Fruit fly (Drosophila melanogaster) whole organism, embryonic: ENCODE measurements around the gene CG43137.

Experiments
- Aef1 ChIP-seq: fragments of 200-800 bp; sonication (Bioruptor generic); IDR thresholded peaks from 3 replicates; pipeline ENCODE4 v1.3.6; 2022; ENCODE audit warnings: missing biosample characterization, missing genetic modification characterization
- Bgb ChIP-seq: fragments of 200-800 bp; sonication (Bioruptor generic); IDR thresholded peaks from 2 replicates; pipeline ENCODE4 v1.3.6; 2022; ENCODE audit warnings: missing biosample characterization, missing genetic modification characterization; ENCODE audit not compliant: partially characterized antibody
- CG10979 ChIP-seq: fragments of 200-800 bp; sonication (Bioruptor generic); optimal IDR thresholded peaks from 2 replicates; lab custom pipeline; 2018; ENCODE audit warnings: missing biosample characterization, mild to moderate bottlenecking, missing genetic modification characterization, moderate library complexity
- CG11093 ChIP-seq: fragments of 200-800 bp; sonication (Bioruptor generic); IDR thresholded peaks from 3 replicates; pipeline ENCODE4 v1.3.6; 2022; ENCODE audit warnings: missing biosample characterization, missing genetic modification characterization
- CG11560 ChIP-seq: fragments of 200-800 bp; sonication (Bioruptor generic); IDR thresholded peaks from 3 replicates; pipeline ENCODE4 v1.3.6; 2022; ENCODE audit warnings: missing biosample characterization, missing genetic modification characterization
- CG14667 ChIP-seq: fragments of 200-800 bp; sonication (Bioruptor generic); IDR thresholded peaks from 2 replicates; pipeline ENCODE4 v1.3.6; 2022; ENCODE audit warnings: missing biosample characterization, missing genetic modification characterization
- CG17328 ChIP-seq: fragments of 200-800 bp; sonication (Bioruptor generic); IDR thresholded peaks from 2 replicates; pipeline ENCODE4 v1.3.6; 2022; ENCODE audit warnings: missing biosample characterization, missing genetic modification characterization
- CG2120 ChIP-seq: fragments of 200-800 bp; sonication (Bioruptor generic); optimal IDR thresholded peaks from 3 replicates; lab custom pipeline; 2016; ENCODE audit warnings: missing biosample characterization, missing genetic modification characterization
- CG2889 ChIP-seq: fragments of 200-800 bp; sonication (Bioruptor generic); IDR thresholded peaks from 3 replicates; pipeline ENCODE4 v1.3.6; 2022; ENCODE audit warnings: missing biosample characterization, missing genetic modification characterization
- CG31224 ChIP-seq: fragments of 200-800 bp; sonication (Bioruptor generic); IDR thresholded peaks from 2 replicates; pipeline ENCODE4 v1.3.6; 2022; ENCODE audit warnings: missing biosample characterization, missing genetic modification characterization
- CG3726 ChIP-seq: fragments of 200-800 bp; sonication (Bioruptor generic); IDR thresholded peaks from 3 replicates; pipeline ENCODE4, ENCODE4 v1.3.6; 2022; ENCODE audit warnings: missing biosample characterization, missing genetic modification characterization
- CG3847 ChIP-seq: fragments of 200-800 bp; sonication (Bioruptor generic); IDR thresholded peaks from 2 replicates; pipeline ENCODE4 v1.3.6; 2022; ENCODE audit warnings: missing biosample characterization, missing genetic modification characterization
- CG4360 ChIP-seq: fragments of 200-800 bp; sonication (Bioruptor generic); IDR thresholded peaks from 2 replicates; pipeline ENCODE4 v1.3.6; 2022; ENCODE audit warnings: missing biosample characterization, missing genetic modification characterization
- CG6254 ChIP-seq: fragments of 200-800 bp; sonication (Bioruptor generic); optimal IDR thresholded peaks from 3 replicates; lab custom pipeline; 2017; ENCODE audit warnings: mild to moderate bottlenecking, missing biosample characterization, missing genetic modification reagents, missing genetic modification characterization
- CG6765 ChIP-seq: fragments of 200-800 bp; sonication (Bioruptor generic); optimal IDR thresholded peaks from 3 replicates; lab custom pipeline; 2017; ENCODE audit warnings: missing biosample characterization, mild to moderate bottlenecking, missing genetic modification characterization
- CG7745 ChIP-seq: fragments of 200-800 bp; sonication (Bioruptor generic); optimal IDR thresholded peaks from 2 replicates; lab custom pipeline; 2018; ENCODE audit warnings: missing biosample characterization, mild to moderate bottlenecking, missing genetic modification characterization, moderate library complexity
- CG7786 ChIP-seq: fragments of 200-800 bp; sonication (Bioruptor generic); optimal IDR thresholded peaks from 2 replicates; lab custom pipeline; 2016; ENCODE audit warnings: missing biosample characterization, missing genetic modification characterization
- CG7963 ChIP-seq: fragments of 200-800 bp; sonication (Bioruptor generic); IDR thresholded peaks from 3 replicates; pipeline ENCODE4 v1.3.6; 2022; ENCODE audit warnings: missing biosample characterization, missing genetic modification characterization; ENCODE audit not compliant: partially characterized antibody
- D19A ChIP-seq: fragments of 200-800 bp; optimal IDR thresholded peaks from 3 replicates; lab custom pipeline; 2019; ENCODE audit warnings: missing biosample characterization, mild to moderate bottlenecking, missing genetic modification characterization, moderate library complexity
- Gsc ChIP-seq: fragments of 200-800 bp; sonication (Bioruptor generic); IDR thresholded peaks from 2 replicates; pipeline ENCODE4 v1.3.6; 2022; ENCODE audit warnings: missing biosample characterization, missing genetic modification characterization
- H15 ChIP-seq: fragments of 200-800 bp; sonication (Bioruptor generic); IDR thresholded peaks from 3 replicates; pipeline ENCODE4 v1.3.6; 2022; ENCODE audit warnings: missing biosample characterization, missing genetic modification characterization
- Hey ChIP-seq: fragments of 200-800 bp; sonication (Bioruptor generic); optimal IDR thresholded peaks from 3 replicates; lab custom pipeline; 2018; ENCODE audit warnings: missing biosample characterization, mild to moderate bottlenecking, missing genetic modification characterization
- Hr78 ChIP-seq, 2 experiments: fragments of 200-800 bp in 1 of 2; fragments of >200 bp in 1 of 2; sonication (Bioruptor generic) in 1 of 2; optimal IDR thresholded peaks; 2 replicates each; lab custom pipeline; 2017 to 2019; ENCODE audit warnings: missing biosample characterization in 2 of 2, missing genetic modification characterization in 2 of 2, mild to moderate bottlenecking in 1 of 2, moderate library complexity in 1 of 2
- MTF-1 ChIP-seq: fragments of 200-800 bp; sonication (Bioruptor generic); optimal IDR thresholded peaks from 2 replicates; lab custom pipeline; 2018; ENCODE audit warnings: missing biosample characterization, mild to moderate bottlenecking, missing genetic modification characterization, borderline replicate concordance
- Meics ChIP-seq: fragments of 200-800 bp; sonication (Bioruptor generic); optimal IDR thresholded peaks from 2 replicates; lab custom pipeline; 2017; ENCODE audit warnings: missing biosample characterization, mild to moderate bottlenecking, missing genetic modification characterization
- Neu2 ChIP-seq: fragments of 200-800 bp; sonication (Bioruptor generic); optimal IDR thresholded peaks from 3 replicates; lab custom pipeline; 2016; ENCODE audit warnings: missing biosample characterization, missing genetic modification characterization, borderline replicate concordance
- PHDP ChIP-seq: fragments of 200-800 bp; sonication (Bioruptor generic); optimal IDR thresholded peaks from 3 replicates; lab custom pipeline; 2018; ENCODE audit warnings: missing biosample characterization, mild to moderate bottlenecking, missing genetic modification characterization, moderate library complexity
- Sry-β ChIP-seq: fragments of 200-800 bp; sonication (Bioruptor generic); optimal IDR thresholded peaks from 2 replicates; lab custom pipeline; 2018; ENCODE audit warnings: missing biosample characterization, mild to moderate bottlenecking, missing genetic modification characterization, moderate library complexity
- Ssrp ChIP-seq: fragments of 200-800 bp; sonication (Bioruptor generic); optimal IDR thresholded peaks from 2 replicates; lab custom pipeline; 2018; ENCODE audit warnings: missing biosample characterization, mild to moderate bottlenecking, missing genetic modification characterization, moderate library complexity
- chif ChIP-seq, 2 experiments: fragments of 200-800 bp; sonication (Bioruptor generic); optimal IDR thresholded peaks; 3 replicates each; lab custom pipeline; 2016; ENCODE audit warnings: missing biosample characterization in 2 of 2, missing genetic modification characterization in 2 of 2
- dpn ChIP-seq, 2 experiments: fragments of 200-800 bp; sonication (Bioruptor generic); optimal IDR thresholded peaks; 3 replicates each; lab custom pipeline; 2016; ENCODE audit warnings: missing biosample characterization in 2 of 2, missing genetic modification characterization in 2 of 2
- ewg ChIP-seq: fragments of 200-800 bp; sonication (Bioruptor generic); optimal IDR thresholded peaks from 3 replicates; lab custom pipeline; 2017; ENCODE audit warnings: mild to moderate bottlenecking, missing biosample characterization, missing genetic modification reagents, missing genetic modification characterization
- eyg ChIP-seq: fragments of 200-800 bp; sonication (Bioruptor generic); optimal IDR thresholded peaks from 3 replicates; lab custom pipeline; 2016; ENCODE audit warnings: missing biosample characterization, missing genetic modification characterization
- fd64A ChIP-seq: fragments of 200-800 bp; sonication (Bioruptor generic); optimal IDR thresholded peaks from 3 replicates; lab custom pipeline; 2018; ENCODE audit warnings: missing biosample characterization, mild to moderate bottlenecking, missing genetic modification characterization
- her ChIP-seq: fragments of 200-800 bp; sonication (Bioruptor generic); optimal IDR thresholded peaks from 2 replicates; lab custom pipeline; 2016; ENCODE audit warnings: missing biosample characterization, missing genetic modification characterization
- insv ChIP-seq, 2 experiments: fragments of 200-800 bp; sonication (Bioruptor generic); optimal IDR thresholded peaks; 3 replicates each; lab custom pipeline; 2016 to 2018; ENCODE audit warnings: missing biosample characterization in 2 of 2, missing genetic modification characterization in 2 of 2
- lbe ChIP-seq: fragments of 200-800 bp; sonication (Bioruptor generic); optimal IDR thresholded peaks from 2 replicates; lab custom pipeline; 2016; ENCODE audit warnings: missing biosample characterization, mild to moderate bottlenecking, missing genetic modification characterization
- lov ChIP-seq, 2 experiments: fragments of 200-800 bp in 1 of 2; fragments of >200 bp in 1 of 2; sonication (Bioruptor generic) in 1 of 2; IDR thresholded peaks in 1 of 2; optimal IDR thresholded peaks in 1 of 2; 2 replicates in 1 of 2; 3 replicates in 1 of 2; pipeline versions ENCODE4 v1.3.6 to Lab custom; 2017 to 2022; ENCODE audit warnings: missing biosample characterization in 1 of 2, missing genetic modification characterization in 1 of 2
- mam ChIP-seq: fragments of 200-800 bp; sonication (Bioruptor generic); optimal IDR thresholded peaks from 3 replicates; lab custom pipeline; 2016; ENCODE audit warnings: missing biosample characterization, missing genetic modification characterization
- pb ChIP-seq: fragments of 200-800 bp; sonication (Bioruptor generic); optimal IDR thresholded peaks from 3 replicates; lab custom pipeline; 2016; ENCODE audit warnings: missing biosample characterization, missing genetic modification characterization
- pho ChIP-seq: fragments of 200-800 bp; sonication (Bioruptor generic); optimal IDR thresholded peaks from 2 replicates; lab custom pipeline; 2016; ENCODE audit warnings: missing biosample characterization, missing genetic modification characterization
- phol ChIP-seq: fragments of 200-800 bp; sonication (Bioruptor generic); optimal IDR thresholded peaks from 3 replicates; lab custom pipeline; 2018; ENCODE audit warnings: missing biosample characterization, mild to moderate bottlenecking, missing genetic modification characterization, moderate library complexity
- pita ChIP-seq: fragments of 200-800 bp; sonication (Bioruptor generic); optimal IDR thresholded peaks from 2 replicates; lab custom pipeline; 2017; ENCODE audit warnings: missing biosample characterization, mild to moderate bottlenecking, missing genetic modification characterization
- pum ChIP-seq: fragments of 200-800 bp; sonication (Bioruptor generic); optimal IDR thresholded peaks from 2 replicates; lab custom pipeline; 2016; ENCODE audit warnings: missing biosample characterization, missing genetic modification characterization
- rib ChIP-seq: fragments of 200-800 bp; sonication (Bioruptor generic); IDR thresholded peaks from 2 replicates; pipeline ENCODE4 v1.3.6; 2022; ENCODE audit warnings: missing biosample characterization, missing genetic modification characterization
- row ChIP-seq: fragments of 200-800 bp; sonication (Bioruptor generic); IDR thresholded peaks from 3 replicates; pipeline ENCODE4 v1.3.6; 2022; ENCODE audit warnings: missing biosample characterization, missing genetic modification characterization
- trem ChIP-seq: fragments of 200-800 bp; optimal IDR thresholded peaks from 3 replicates; lab custom pipeline; 2019; ENCODE audit warnings: missing biosample characterization, mild to moderate bottlenecking, missing genetic modification characterization, moderate library complexity
- unc-4 ChIP-seq: fragments of 200-800 bp; sonication (Bioruptor generic); IDR thresholded peaks from 2 replicates; pipeline ENCODE4 v1.3.6; 2022; ENCODE audit warnings: missing biosample characterization, missing genetic modification characterization; ENCODE audit not compliant: partially characterized antibody
- wor ChIP-seq: fragments of 200-800 bp; sonication (Bioruptor generic); IDR thresholded peaks from 2 replicates; pipeline ENCODE4 v1.3.6; 2022; ENCODE audit warnings: missing biosample characterization, missing genetic modification characterization
- z ChIP-seq: fragments of 200-800 bp; sonication (Bioruptor generic); IDR thresholded peaks from 3 replicates; pipeline ENCODE4 v1.3.6; 2022; ENCODE audit warnings: missing biosample characterization, missing genetic modification characterization
- zf30C ChIP-seq: fragments of 200-800 bp; sonication (Bioruptor generic); optimal IDR thresholded peaks from 3 replicates; lab custom pipeline; 2018; ENCODE audit warnings: missing biosample characterization, mild to moderate bottlenecking, missing genetic modification characterization

The CG43137 gene

dm6 chrX:5879543-5879943 lies 14.6 kb upstream of the CG43137 start, which contains the start of the genes Usp30 and CG16721 (continued):
- no peak for TF ChIP-seq eyg
- TF ChIP-seq wor (GFP tag; lab: Robert Waterston, UW): no peak
- TF ChIP-seq pho: peak; percentile 39
- TF ChIP-seq PHDP (tag; lab: Kevin White, UChicago): peak; percentile 44
- no peak for TF ChIP-seq rib (GFP tag; lab: Robert Waterston, UW)
- TF ChIP-seq CG3726 (GFP tag; lab: Robert Waterston, UW): no peak
- TF ChIP-seq pita (GFP tag; lab: Kevin White, UChicago): no peak
- TF ChIP-seq CG3847 (GFP tag; lab: Robert Waterston, UW): peak; percentile 54
- TF ChIP-seq pb (GFP tag; lab: Kevin White, UChicago): peak; percentile 37
- no peak for TF ChIP-seq CG31224 (GFP tag; lab: Robert Waterston, UW)
- peak; percentile 55 for TF ChIP-seq phol (tag; lab: Kevin White, UChicago)
- TF ChIP-seq CG6765 (GFP tag; lab: Kevin White, UChicago): peak; percentile 8
- peak; percentile 22 to 31 for TF ChIP-seq chif (GFP tag; optimal IDR thresholded peaks at IDR 0.05; lab: Kevin White, UChicago)
- no peak for TF ChIP-seq Hr78 (GFP tag; optimal IDR thresholded peaks at IDR 0.05; lab: Kevin White, UChicago)
- TF ChIP-seq CG6254 (GFP tag; lab: Kevin White, UChicago): no peak
- no peak for TF ChIP-seq CG7745
- TF ChIP-seq Aef1 (GFP tag; lab: Robert Waterston, UW): no peak
- TF ChIP-seq zf30C: no peak
- peak; percentile 24; the same call in 1 of the 2 replicates for TF ChIP-seq CG17328 (GFP tag; lab: Robert Waterston, UW)
- no peak for TF ChIP-seq H15 (GFP tag; lab: Robert Waterston, UW)
- peak in 1 of 2 experiments; percentile 34 for TF ChIP-seq insv (GFP tag; optimal IDR thresholded peaks at IDR 0.05; lab: Kevin White, UChicago)
- peak; percentile 72 for TF ChIP-seq mam
- TF ChIP-seq dpn (GFP tag; optimal IDR thresholded peaks at IDR 0.05; lab: Kevin White, UChicago): peak; percentile 59 to 66
- TF ChIP-seq D19A (tag; lab: Kevin White, UChicago): peak; percentile 23
- TF ChIP-seq lov (optimal IDR thresholded peaks at IDR 0.05; lab: Kevin White, UChicago): no peak
- no peak for TF ChIP-seq lov (GFP tag; IDR thresholded peaks at IDR 0.05; lab: Robert Waterston, UW)
- TF ChIP-seq Bgb (GFP tag; lab: Robert Waterston, UW): peak; percentile 75
- TF ChIP-seq Hey: no peak
- no peak for TF ChIP-seq MTF-1
- no peak for TF ChIP-seq Ssrp (tag; lab: Kevin White, UChicago)
- peak; percentile 79 for TF ChIP-seq unc-4 (GFP tag; lab: Robert Waterston, UW)
- no peak for TF ChIP-seq fd64A (GFP tag; lab: Kevin White, UChicago)
- TF ChIP-seq CG2120 (GFP tag; lab: Kevin White, UChicago): peak; percentile 82
- TF ChIP-seq CG10979 (tag; lab: Kevin White, UChicago): no peak
- TF ChIP-seq CG11560: no peak
- no peak for TF ChIP-seq Gsc (GFP tag; lab: Robert Waterston, UW)
- no peak for TF ChIP-seq Sry-β (GFP tag; lab: Kevin White, UChicago)
- no peak for TF ChIP-seq CG14667 (GFP tag; lab: Robert Waterston, UW)
- TF ChIP-seq pum: peak; percentile 31
- TF ChIP-seq Neu2: no peak
- peak; percentile 26 for TF ChIP-seq Meics (GFP tag; lab: Kevin White, UChicago)
- peak; percentile 54 for TF ChIP-seq CG7786 (GFP tag; lab: Kevin White, UChicago)
- TF ChIP-seq ewg (GFP tag; lab: Kevin White, UChicago): no peak
- TF ChIP-seq lbe: peak; percentile 71
- TF ChIP-seq CG2889 (GFP tag; lab: Robert Waterston, UW): no peak
- no peak for TF ChIP-seq CG11093 (GFP tag; lab: Robert Waterston, UW)
- TF ChIP-seq CG4360 (GFP tag; lab: Robert Waterston, UW): no peak
- no peak for TF ChIP-seq CG7963 (GFP tag; lab: Robert Waterston, UW)
- peak; percentile 56 for TF ChIP-seq her
- TF ChIP-seq trem (tag; lab: Kevin White, UChicago): peak; percentile 76
- 0 out of 3 replicates have a peak, but pooled peaks have one; percentile 24 for TF ChIP-seq row (GFP tag; lab: Robert Waterston, UW)
- TF ChIP-seq z (GFP tag; lab: Robert Waterston, UW): no peak
